Fruit fly (Drosophila melanogaster) Kc167 (cell line): ENCODE results near the gene CG3108.

Experiments
- Myc ChIP-seq: fragments of >200 bp; optimal IDR thresholded peaks from 2 replicates; lab custom pipeline; 2017; ENCODE audit warnings: missing external identifiers
- Sin3A ChIP-seq: fragments of >200 bp; optimal IDR thresholded peaks from 2 replicates; lab custom pipeline; 2018; ENCODE audit warnings: missing external identifiers
- h ChIP-seq: fragments of >200 bp; optimal IDR thresholded peaks from 3 replicates; lab custom pipeline; 2018; ENCODE audit warnings: missing external identifiers
- insv ChIP-seq: fragments of >200 bp; optimal IDR thresholded peaks from 3 replicates; lab custom pipeline; 2018; ENCODE audit warnings: missing external identifiers
- psq ChIP-seq: fragments of >200 bp; optimal IDR thresholded peaks from 2 replicates; lab custom pipeline; 2017; ENCODE audit warnings: missing external identifiers
- ttk ChIP-seq: sonication (Bioruptor generic); optimal IDR thresholded peaks from 2 replicates; lab custom pipeline; 2017; ENCODE audit warnings: missing external identifiers

CG3108 gene

DNA sequence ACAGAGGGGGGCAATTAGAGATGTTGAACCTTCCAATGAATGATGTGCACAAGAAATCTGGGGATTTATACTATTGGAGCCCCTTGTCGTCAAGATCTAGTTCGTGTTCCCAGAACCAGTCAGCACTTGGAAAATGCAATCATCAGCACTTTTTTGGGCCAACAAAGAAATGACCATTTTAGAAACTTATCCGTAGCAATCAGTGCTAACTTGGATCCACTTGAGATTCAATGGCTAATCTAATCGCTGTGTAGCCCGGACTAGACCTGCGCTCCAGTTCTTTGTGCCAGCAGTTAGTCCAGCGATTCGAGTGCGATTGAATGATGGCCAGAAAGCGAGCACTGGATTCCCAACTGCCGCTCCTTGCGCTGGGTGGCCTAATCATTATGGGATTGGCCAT, 49.0 kb downstream of the CG3108 start, which contains the start of gene CG15773:
TSS of gene CG15773 (plus strand) at position 301 of the 400 bp plus-strand sequence.
- TF ChIP-seq psq (no peak), insv (lab: Kevin White, UChicago) (no peak), Sin3A (no peak), Myc (lab: Kevin White, UChicago) (no peak), ttk (lab: Kevin White, UChicago) (no peak), h (lab: Kevin White, UChicago) (no peak)
